Worm (Caenorhabditis elegans) whole organism, L4 larva: ENCODE results near the gene K02A6.4.

Experiments used
- F10B5.3 ChIP-seq: sonication (generic microtip); optimal IDR thresholded peaks from 2 replicates; lab custom pipeline; 2016; ENCODE audit warnings: mild to moderate bottlenecking, missing genetic modification characterization, missing compliant biosample characterization
- F49E8.2 ChIP-seq: sonication (generic microtip); optimal IDR thresholded peaks from 2 replicates; lab custom pipeline; 2016; ENCODE audit warnings: missing compliant biosample characterization, mild to moderate bottlenecking, missing genetic modification characterization, borderline replicate concordance
- T20F7.1 ChIP-seq: fragments of 200-800 bp; sonication (Bioruptor generic); optimal IDR thresholded peaks from 2 replicates; lab custom pipeline; 2018; ENCODE audit warnings: mild to moderate bottlenecking, missing genetic modification characterization, missing compliant biosample characterization
- T26A8.4 ChIP-seq: fragments of 200-800 bp; sonication (Bioruptor generic); IDR thresholded peaks from 2 replicates; pipeline ENCODE4 v1.3.6; 2022; ENCODE audit warnings: missing genetic modification characterization, missing compliant biosample characterization
- Y75B8A.6 ChIP-seq: fragments of 200-800 bp; sonication (Bioruptor generic); IDR thresholded peaks from 2 replicates; pipeline ENCODE4 v1.3.6; 2022; ENCODE audit warnings: missing genetic modification reagents, missing genetic modification characterization, missing compliant biosample characterization
- ZK337.2 ChIP-seq: fragments of 200-800 bp; sonication (Bioruptor generic); IDR thresholded peaks from 2 replicates; pipeline ENCODE4 v1.3.6; 2022; ENCODE audit warnings: missing genetic modification reagents, missing genetic modification characterization, missing compliant biosample characterization
- aha-1 ChIP-seq: fragments of 150-350 bp; peaks from one replicate; lab custom pipeline; 2014; ENCODE audit warnings: missing biosample characterization, missing genetic modification characterization
- aly-2 ChIP-seq: sonication (generic microtip); optimal IDR thresholded peaks from 2 replicates; lab custom pipeline; 2018; ENCODE audit warnings: missing biosample characterization, missing genetic modification characterization
- attf-4 ChIP-seq: sonication (generic microtip); optimal IDR thresholded peaks from 3 replicates; lab custom pipeline; 2017; ENCODE audit warnings: missing biosample characterization, missing genetic modification characterization
- ceh-28 ChIP-seq: fragments of 150-350 bp; optimal IDR thresholded peaks from 2 replicates; lab custom pipeline; 2014; ENCODE audit warnings: missing biosample characterization, missing genetic modification reagents, missing genetic modification characterization
- ceh-32 ChIP-seq: sonication (generic microtip); optimal IDR thresholded peaks from 2 replicates; lab custom pipeline; 2016; ENCODE audit warnings: mild to moderate bottlenecking, missing genetic modification characterization, missing compliant biosample characterization; ENCODE audit not compliant: poor library complexity
- ceh-44 ChIP-seq: fragments of 200-800 bp; sonication (Bioruptor generic); IDR thresholded peaks from 2 replicates; pipeline ENCODE4 v1.3.6; 2022; ENCODE audit warnings: missing genetic modification reagents, missing genetic modification characterization, missing compliant biosample characterization
- ceh-82 ChIP-seq: sonication (generic microtip); optimal IDR thresholded peaks from 2 replicates; lab custom pipeline; 2017; ENCODE audit warnings: missing biosample characterization, missing genetic modification characterization
- duxl-1 ChIP-seq: sonication (generic microtip); optimal IDR thresholded peaks from 2 replicates; lab custom pipeline; 2016; ENCODE audit warnings: mild to moderate bottlenecking, missing genetic modification characterization, moderate library complexity, missing compliant biosample characterization; ENCODE audit not compliant: poor library complexity
- dve-1 ChIP-seq: sonication (generic microtip); optimal IDR thresholded peaks from 2 replicates; lab custom pipeline; 2017; ENCODE audit warnings: antibody characterized with exemption, mild to moderate bottlenecking, missing genetic modification characterization, missing compliant biosample characterization; ENCODE audit not compliant: insufficient read depth
- fos-1 ChIP-seq: fragments of 150-350 bp; optimal IDR thresholded peaks from 2 replicates; lab custom pipeline; 2014; ENCODE audit warnings: missing biosample characterization, missing genetic modification characterization
- hlh-11 ChIP-seq: fragments of 200-800 bp; sonication (Bioruptor generic); optimal IDR thresholded peaks from 2 replicates; lab custom pipeline; 2018; ENCODE audit warnings: mild to moderate bottlenecking, missing genetic modification characterization, missing compliant biosample characterization
- jun-1 ChIP-seq: fragments of 150-350 bp; optimal IDR thresholded peaks from 2 replicates; lab custom pipeline; 2014; ENCODE audit warnings: missing biosample characterization, missing genetic modification reagents, missing genetic modification characterization
- lin-13 ChIP-seq: fragments of 150-350 bp; optimal IDR thresholded peaks from 2 replicates; lab custom pipeline; 2014; ENCODE audit warnings: missing biosample characterization, missing genetic modification reagents, missing genetic modification characterization
- lin-29 ChIP-seq: fragments of 200-800 bp; sonication (Bioruptor generic); IDR thresholded peaks from 2 replicates; pipeline ENCODE4 v1.3.6; 2022; ENCODE audit warnings: missing genetic modification reagents, missing genetic modification characterization, missing compliant biosample characterization
- lin-38 ChIP-seq: fragments of 200-800 bp; sonication (Bioruptor generic); IDR thresholded peaks from 2 replicates; pipeline ENCODE4 v1.3.6; 2022; ENCODE audit warnings: missing genetic modification reagents, missing genetic modification characterization, missing compliant biosample characterization
- mep-1 ChIP-seq: fragments of 150-350 bp; sonication (generic microtip); optimal IDR thresholded peaks from 3 replicates; lab custom pipeline; 2014; ENCODE audit warnings: missing biosample characterization, missing genetic modification characterization
- mxl-3 ChIP-seq: fragments of 200-800 bp; sonication (Bioruptor generic); optimal IDR thresholded peaks from 2 replicates; lab custom pipeline; 2018; ENCODE audit warnings: mild to moderate bottlenecking, missing genetic modification characterization, missing compliant biosample characterization
- nhr-237 ChIP-seq: sonication (generic microtip); optimal IDR thresholded peaks from 2 replicates; lab custom pipeline; 2017; ENCODE audit warnings: missing biosample characterization, missing genetic modification characterization
- nhr-28 ChIP-seq: fragments of 150-350 bp; optimal IDR thresholded peaks from 2 replicates; lab custom pipeline; 2014; ENCODE audit warnings: missing biosample characterization, missing genetic modification characterization
- nhr-41 ChIP-seq: fragments of 200-800 bp; sonication (Bioruptor generic); IDR thresholded peaks from 2 replicates; pipeline ENCODE4 v1.3.6; 2022; ENCODE audit warnings: missing genetic modification reagents, missing genetic modification characterization, missing compliant biosample characterization
- nhr-48 ChIP-seq: sonication (generic microtip); optimal IDR thresholded peaks from 2 replicates; lab custom pipeline; 2016; ENCODE audit warnings: mild to moderate bottlenecking, missing genetic modification characterization, missing compliant biosample characterization
- nhr-77 ChIP-seq: fragments of 150-350 bp; optimal IDR thresholded peaks from 2 replicates; lab custom pipeline; 2014; ENCODE audit warnings: missing biosample characterization, missing genetic modification characterization
- pha-4 ChIP-seq, 2 experiments: fragments of 150-350 bp in 1 of 2; fragments of 200-800 bp in 1 of 2; sonication (Bioruptor generic) in 1 of 2; IDR thresholded peaks in 1 of 2; optimal IDR thresholded peaks in 1 of 2; 2 replicates each; pipeline versions ENCODE4 v1.3.6 to Lab custom; 2014 to 2022; ENCODE audit warnings: missing genetic modification characterization in 2 of 2, missing genetic modification reagents in 2 of 2, missing biosample characterization in 1 of 2, missing compliant biosample characterization in 1 of 2
- php-3 ChIP-seq: fragments of 200-800 bp; sonication (Bioruptor generic); IDR thresholded peaks from 2 replicates; pipeline ENCODE4 v1.3.6; 2022; ENCODE audit warnings: missing genetic modification reagents, missing genetic modification characterization, missing compliant biosample characterization
- rbr-2 ChIP-seq: sonication (generic microtip); optimal IDR thresholded peaks from 2 replicates; lab custom pipeline; 2016; ENCODE audit warnings: missing genotype, missing genetic modification characterization, missing compliant biosample characterization
- snpc-1.2 ChIP-seq: fragments of 200-800 bp; sonication (Bioruptor generic); IDR thresholded peaks from 2 replicates; pipeline ENCODE4 v1.3.6; 2022; ENCODE audit warnings: missing genetic modification reagents, missing genetic modification characterization, missing compliant biosample characterization
- snpc-4 ChIP-seq: fragments of 150-350 bp; optimal IDR thresholded peaks from 2 replicates; lab custom pipeline; 2014; ENCODE audit warnings: missing biosample characterization, missing genetic modification characterization
- tag-97 ChIP-seq: fragments of 200-800 bp; sonication (Bioruptor generic); IDR thresholded peaks from 2 replicates; pipeline ENCODE4 v1.3.6; 2022; ENCODE audit warnings: missing genetic modification characterization, missing compliant biosample characterization
- unc-62 ChIP-seq, 3 experiments: fragments of 150-350 bp in 1 of 3; sonication (generic microtip); optimal IDR thresholded peaks in 2 of 3; peaks in 1 of 3; 1 replicate in 1 of 3; 2 replicates in 2 of 3; lab custom pipeline; 2014 to 2017; ENCODE audit warnings: missing biosample characterization in 3 of 3, missing genetic modification characterization in 3 of 3, missing genetic modification reagents in 3 of 3, missing genotype in 1 of 3
- zfp-3 ChIP-seq: fragments of 200-800 bp; sonication (Bioruptor generic); conservative IDR thresholded peaks from 2 replicates; pipeline ENCODE4 v1.3.6; 2022; ENCODE audit warnings: missing genetic modification reagents, missing genetic modification characterization, missing compliant biosample characterization
- zip-2 ChIP-seq: fragments of 150-350 bp; optimal IDR thresholded peaks from 2 replicates; lab custom pipeline; 2014; ENCODE audit warnings: missing biosample characterization, missing genetic modification characterization
- ztf-11 ChIP-seq: fragments of 150-350 bp; optimal IDR thresholded peaks from 2 replicates; lab custom pipeline; 2014; ENCODE audit warnings: missing biosample characterization, missing genetic modification characterization
- ztf-7 ChIP-seq: fragments of 150-350 bp; optimal IDR thresholded peaks from 2 replicates; lab custom pipeline; 2014; ENCODE audit warnings: missing biosample characterization, missing genetic modification characterization

Gene K02A6.4

DNA sequence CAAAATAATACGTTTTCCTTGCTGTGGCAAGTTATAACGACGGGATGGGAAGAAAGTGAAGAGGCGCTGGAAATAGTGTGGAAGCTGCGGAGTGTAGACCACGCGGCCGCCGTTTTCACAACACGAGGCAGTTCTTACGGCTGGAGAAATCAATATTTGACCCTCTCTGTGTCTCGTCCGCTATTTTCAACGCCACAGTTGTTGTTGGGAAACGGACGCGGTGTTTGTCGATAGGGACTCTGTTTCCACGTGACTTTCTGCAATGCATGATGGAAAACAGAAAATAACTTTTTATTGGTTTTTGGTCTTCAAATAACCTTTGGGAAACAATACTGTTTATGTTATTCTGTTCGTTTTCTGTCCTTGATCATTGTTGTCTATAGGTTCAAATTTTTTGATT lies 13.3 kb upstream of the K02A6.4 start, which contains the start of gene K02A6.3 (continued):
- TF ChIP-seq zfp-3 (GFP tag; lab: Robert Waterston, UW) (peak; percentile 82; the same call in 1 of the 2 replicates), dve-1 (peak; percentile 95), ztf-11 (tag; lab: Kevin White, UChicago) (no peak), ceh-28 (tag; lab: Kevin White, UChicago) (peak; percentile 78), lin-38 (GFP tag; lab: Robert Waterston, UW) (no peak), nhr-237 (tag; lab: Kevin White, UChicago) (no peak), Y75B8A.6 (GFP tag; lab: Robert Waterston, UW) (0 out of 2 replicates have a peak, but pooled peaks have one; percentile 65), mep-1 (peak; percentile 93), F49E8.2 (tag; lab: Kevin White, UChicago) (no peak), ceh-32 (no peak), ztf-7 (peak; percentile 19), ZK337.2 (no peak), aly-2 (tag; lab: Kevin White, UChicago) (no peak), php-3 (peak; percentile 68), duxl-1 (tag; lab: Kevin White, UChicago) (no peak), T20F7.1 (GFP tag; lab: Kevin White, UChicago) (peak; percentile 73), F10B5.3 (tag; lab: Kevin White, UChicago) (no peak), ceh-44 (GFP tag; lab: Robert Waterston, UW) (no peak), nhr-48 (tag; lab: Kevin White, UChicago) (peak; percentile 85), tag-97 (no peak), nhr-41 (GFP tag; lab: Robert Waterston, UW) (0 out of 2 replicates have a peak, but pooled peaks have one; percentile 11), lin-29 (no peak), fos-1 (tag; lab: Kevin White, UChicago) (no peak), lin-13 (GFP tag; lab: Kevin White, UChicago) (no peak), snpc-4 (tag; lab: Kevin White, UChicago) (no peak), ceh-82 (tag; lab: Kevin White, UChicago) (no peak), jun-1 (peak; percentile 78)

DNA sequence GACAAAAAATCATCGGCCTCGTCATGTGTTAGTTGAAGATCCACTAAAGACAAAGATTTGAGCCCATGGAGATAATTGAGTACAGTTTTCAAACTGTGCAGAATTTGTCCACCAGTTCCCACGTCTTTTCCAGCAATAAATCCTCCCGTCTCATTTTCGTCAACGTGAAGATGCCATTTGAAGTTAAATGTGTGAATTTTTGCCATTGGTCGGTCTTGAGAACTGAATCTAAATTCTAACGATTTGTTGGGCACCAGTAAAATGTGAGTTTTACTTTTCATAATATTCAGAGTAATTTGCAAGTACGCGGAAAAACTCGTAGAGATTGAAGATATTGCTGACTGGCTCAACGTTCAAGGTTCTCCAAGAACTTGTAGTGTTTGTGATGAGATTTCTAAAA lies 12.0 kb upstream of the K02A6.4 start:
- no peak for TF ChIP-seq lin-13 (GFP tag; lab: Kevin White, UChicago)
- no peak for TF ChIP-seq pha-4 (GFP tag; IDR thresholded peaks at IDR 0.05; lab: Robert Waterston, UW)
- no peak for TF ChIP-seq pha-4 (tag; optimal IDR thresholded peaks at IDR 0.05; lab: Kevin White, UChicago)
- no peak for TF ChIP-seq mxl-3 (GFP tag; lab: Kevin White, UChicago)
- no peak for TF ChIP-seq nhr-28 (tag; lab: Kevin White, UChicago)
- no peak for TF ChIP-seq nhr-237 (tag; lab: Kevin White, UChicago)
- TF ChIP-seq F10B5.3 (tag; lab: Kevin White, UChicago) = no peak
- peak; percentile 34 for TF ChIP-seq aha-1 (tag; lab: Kevin White, UChicago)
- TF ChIP-seq unc-62 (GFP tag; optimal IDR thresholded peaks at IDR 0.05 in 1 of 2; lab: Kevin White, UChicago) = peak in 1 of 2 experiments; percentile 96
- TF ChIP-seq unc-62 (tag; optimal IDR thresholded peaks at IDR 0.05; lab: Kevin White, UChicago) = no peak
- no peak for TF ChIP-seq nhr-77
- TF ChIP-seq zfp-3 (GFP tag; lab: Robert Waterston, UW) = no peak

- peak; percentile 81 for TF ChIP-seq aha-1 (tag; lab: Kevin White, UChicago)
- TF ChIP-seq zfp-3 (GFP tag; lab: Robert Waterston, UW) = no peak
- TF ChIP-seq zip-2 = no peak
- no peak for TF ChIP-seq hlh-11 (tag; lab: Kevin White, UChicago)
- TF ChIP-seq rbr-2 (tag; lab: Kevin White, UChicago) = no peak
- TF ChIP-seq snpc-1.2 (GFP tag; lab: Robert Waterston, UW) = no peak
- TF ChIP-seq ztf-11 (tag; lab: Kevin White, UChicago) = no peak
- TF ChIP-seq Y75B8A.6 (GFP tag; lab: Robert Waterston, UW) = no peak
- no peak for TF ChIP-seq T26A8.4 (GFP tag; lab: Robert Waterston, UW)
- no peak for TF ChIP-seq attf-4 (tag; lab: Kevin White, UChicago)
- TF ChIP-seq unc-62 (GFP tag; optimal IDR thresholded peaks at IDR 0.05 in 1 of 2; lab: Kevin White, UChicago) = peak in 1 of 2 experiments; percentile 53
- no peak for TF ChIP-seq unc-62 (tag; optimal IDR thresholded peaks at IDR 0.05; lab: Kevin White, UChicago)
Measured at ce11 chrX:8229221-8229620, 10.7 kb upstream of the K02A6.4 start.
